Fruit fly (Drosophila melanogaster) whole organism: ENCODE results near the gene CG6023.
A peak's percentile ranks its signal among the peaks of the same experiment; 100 is the strongest.

Experiments
- CG8478 ChIP-seq: fragments of >200 bp; optimal IDR thresholded peaks from 2 replicates; lab custom pipeline; 2018; ENCODE audit warnings: inconsistent platforms
- Dll ChIP-seq: fragments of >200 bp; optimal IDR thresholded peaks from 2 replicates; lab custom pipeline; 2017
- EcR ChIP-seq, 2 experiments: fragments of >200 bp; optimal IDR thresholded peaks; 2 replicates each; lab custom pipeline; 2017; ENCODE audit warnings: missing biosample characterization in 2 of 2, missing genetic modification characterization in 2 of 2, missing genetic modification reagents in 2 of 2
- pan ChIP-seq: fragments of >200 bp; optimal IDR thresholded peaks from 2 replicates; lab custom pipeline; 2017
- psq ChIP-seq: fragments of >200 bp; optimal IDR thresholded peaks from 2 replicates; lab custom pipeline; 2017
- usp ChIP-seq: fragments of >200 bp; optimal IDR thresholded peaks from 2 replicates; lab custom pipeline; 2017; ENCODE audit warnings: missing biosample characterization, missing genetic modification characterization, mixed read lengths

Gene CG6023

DNA sequence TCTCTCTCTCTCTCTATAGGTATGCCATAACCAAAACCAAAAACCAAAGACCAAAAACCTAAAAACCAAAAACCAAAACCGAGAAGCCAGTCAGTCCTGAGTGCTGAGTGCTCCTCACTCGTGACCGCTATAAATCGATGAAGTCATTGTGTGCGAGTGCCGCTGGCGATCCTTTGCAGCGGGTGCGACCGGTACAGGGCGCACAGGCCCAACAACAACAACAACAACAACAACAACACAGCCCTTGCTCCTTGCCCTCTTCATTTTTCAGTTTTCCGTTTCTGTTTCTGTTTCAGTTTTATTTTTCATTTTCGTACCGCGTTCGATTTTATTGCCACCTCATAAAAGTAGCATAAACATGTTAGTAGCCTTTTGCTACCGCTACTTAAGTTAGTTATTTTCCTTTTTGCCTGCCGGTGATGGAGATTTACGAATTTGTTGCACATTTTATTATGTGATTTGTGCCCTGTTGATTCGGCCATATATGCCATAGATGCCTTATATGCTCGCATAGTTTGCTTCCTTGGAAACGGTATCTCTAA lies 20.1 kb downstream of the CG6023 start:
- TF ChIP-seq Dll: no peak
- no peak for TF ChIP-seq CG8478 (lab: Kevin White, UChicago)
- no peak for TF ChIP-seq pan (lab: Kevin White, UChicago)
- no peak for TF ChIP-seq psq (lab: Kevin White, UChicago)
- TF ChIP-seq EcR (GFP tag; optimal IDR thresholded peaks at IDR 0.05; lab: Kevin White, UChicago): no peak
- no peak for TF ChIP-seq usp (GFP tag; lab: Kevin White, UChicago)

DNA sequence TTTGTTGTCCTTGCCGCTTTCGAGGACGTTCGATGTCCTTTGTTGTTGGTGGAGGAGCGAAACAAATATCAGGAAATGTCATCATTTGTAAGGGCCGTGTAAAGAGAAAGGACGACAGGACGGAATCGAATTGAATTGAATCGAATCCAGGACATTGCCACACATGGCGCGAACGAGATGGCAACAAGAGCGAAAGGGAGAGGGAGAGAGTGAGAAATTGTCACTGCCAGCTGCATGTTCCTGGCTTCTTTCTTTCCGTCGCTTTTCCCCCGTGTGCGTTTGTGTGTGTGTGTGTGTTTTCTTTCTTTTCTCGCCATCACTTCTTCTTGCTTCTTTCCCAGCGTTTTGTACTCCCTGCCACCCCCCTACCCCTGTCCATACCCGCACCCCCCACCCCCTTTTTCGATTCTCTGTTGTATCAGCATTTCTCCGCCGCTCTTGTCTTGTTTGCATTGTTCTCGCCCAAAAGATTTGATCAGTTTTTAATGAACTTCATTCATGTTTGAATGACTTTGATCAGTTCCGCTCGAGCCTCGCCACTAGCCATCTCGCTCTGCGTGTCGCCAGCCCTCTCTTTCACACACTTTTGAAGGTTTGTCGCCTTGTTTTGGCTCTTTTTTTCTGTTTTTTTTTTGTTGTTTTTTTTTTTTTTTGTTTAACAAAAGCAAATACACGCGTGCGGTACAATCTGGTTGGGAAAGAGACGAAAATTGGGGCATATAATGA lies 22.9 kb downstream of the CG6023 start:
- TF ChIP-seq psq (lab: Kevin White, UChicago): no peak
- no peak for TF ChIP-seq usp (GFP tag; lab: Kevin White, UChicago)
- TF ChIP-seq Dll: no peak
- TF ChIP-seq CG8478 (lab: Kevin White, UChicago): no peak
- TF ChIP-seq EcR (GFP tag; optimal IDR thresholded peaks at IDR 0.05; lab: Kevin White, UChicago): no peak
- TF ChIP-seq pan (lab: Kevin White, UChicago): no peak

DNA sequence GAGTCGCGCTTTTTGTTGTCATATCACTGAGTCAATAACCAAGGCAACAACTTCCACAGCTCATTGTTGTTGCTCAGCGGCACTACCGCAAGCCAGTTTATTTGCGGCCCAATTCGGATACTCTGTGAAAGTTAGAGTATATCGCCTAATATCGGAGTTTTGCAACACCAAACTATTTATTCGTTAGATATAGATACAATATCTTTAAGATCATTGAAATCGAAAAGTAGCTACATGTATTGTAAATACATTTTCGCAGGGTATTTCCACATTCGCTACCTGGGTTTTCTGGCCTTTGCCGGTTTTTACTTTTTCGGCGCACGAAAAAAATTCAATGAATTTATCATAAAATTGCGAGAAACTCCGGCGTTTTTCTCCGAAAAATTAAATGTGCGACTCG lies 27.0 kb downstream of the CG6023 start:
- TF ChIP-seq EcR (GFP tag; optimal IDR thresholded peaks at IDR 0.05; lab: Kevin White, UChicago) (no peak), CG8478 (lab: Kevin White, UChicago) (no peak), Dll (no peak), usp (GFP tag; lab: Kevin White, UChicago) (no peak), psq (lab: Kevin White, UChicago) (no peak), pan (lab: Kevin White, UChicago) (no peak)

DNA sequence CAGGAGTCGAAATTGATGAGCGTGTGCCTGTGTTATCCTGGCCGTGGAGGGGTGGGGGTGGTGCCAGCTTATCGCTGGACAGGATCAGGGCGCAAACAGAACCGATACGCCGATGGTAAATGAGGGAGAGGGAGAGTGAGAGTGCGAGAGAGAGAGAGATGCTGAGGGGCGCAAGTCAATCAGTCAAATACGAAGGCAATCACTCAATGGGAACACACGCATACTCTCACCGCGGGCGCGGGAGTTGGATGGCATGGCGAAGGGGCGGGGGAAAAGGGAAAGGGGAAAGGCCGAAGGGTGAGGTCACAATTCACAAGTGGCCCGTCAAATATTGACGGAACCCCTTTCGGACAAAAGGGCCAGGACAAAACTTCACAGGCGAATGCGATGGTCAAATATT lies 32.3 kb downstream of the CG6023 start:
- TF ChIP-seq pan (lab: Kevin White, UChicago): no peak
- no peak for TF ChIP-seq usp (GFP tag; lab: Kevin White, UChicago)
- TF ChIP-seq psq (lab: Kevin White, UChicago): no peak
- TF ChIP-seq CG8478 (lab: Kevin White, UChicago): no peak
- no peak for TF ChIP-seq Dll
- TF ChIP-seq EcR (GFP tag; optimal IDR thresholded peaks at IDR 0.05; lab: Kevin White, UChicago): no peak

DNA sequence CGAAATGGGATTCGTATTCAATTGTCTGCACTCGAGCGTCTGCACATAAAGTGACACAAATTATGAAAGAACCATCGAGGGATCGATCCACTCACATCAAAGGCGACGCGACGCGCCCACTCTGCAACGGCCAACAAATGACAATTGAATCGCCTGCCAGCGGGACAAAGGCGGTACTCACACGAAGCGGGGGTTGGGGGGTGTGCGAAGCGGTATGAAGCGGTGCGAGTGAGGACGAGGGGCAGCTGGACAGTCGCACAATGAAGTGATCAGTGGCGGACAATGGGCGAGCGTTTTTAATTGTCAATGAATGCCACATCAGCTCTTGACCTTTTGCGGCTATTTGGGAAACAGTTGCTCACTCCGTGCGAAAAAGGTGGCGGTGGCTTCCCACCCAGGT lies 33.4 kb downstream of the CG6023 start:
- no peak for TF ChIP-seq pan (lab: Kevin White, UChicago)
- no peak for TF ChIP-seq usp (GFP tag; lab: Kevin White, UChicago)
- TF ChIP-seq EcR (GFP tag; optimal IDR thresholded peaks at IDR 0.05; lab: Kevin White, UChicago): no peak
- no peak for TF ChIP-seq CG8478 (lab: Kevin White, UChicago)
- TF ChIP-seq Dll: no peak
- TF ChIP-seq psq (lab: Kevin White, UChicago): no peak

DNA sequence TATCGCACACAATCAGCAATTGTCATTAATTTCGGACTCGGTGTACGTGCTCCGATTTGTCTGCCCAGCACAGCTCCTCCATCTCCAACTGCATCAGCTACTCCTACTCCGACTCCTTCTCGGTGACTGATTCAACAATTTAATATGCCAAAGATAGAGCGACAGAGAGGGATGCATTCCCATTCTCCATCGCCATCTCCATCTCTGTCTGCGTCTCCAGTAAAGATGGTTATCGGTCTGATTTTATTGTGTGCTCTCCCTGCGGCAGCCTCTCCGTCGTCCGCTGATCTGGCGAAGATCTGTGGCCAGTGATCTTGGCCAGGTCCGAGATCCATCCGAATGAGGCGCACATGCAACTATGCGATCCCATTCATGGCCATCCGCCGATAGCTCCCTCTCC lies 35.8 kb downstream of the CG6023 start:
- no peak for TF ChIP-seq usp (GFP tag; lab: Kevin White, UChicago)
- TF ChIP-seq EcR (GFP tag; optimal IDR thresholded peaks at IDR 0.05; lab: Kevin White, UChicago): no peak
- TF ChIP-seq Dll: no peak
- TF ChIP-seq CG8478 (lab: Kevin White, UChicago): no peak
- TF ChIP-seq psq (lab: Kevin White, UChicago): no peak
- no peak for TF ChIP-seq pan (lab: Kevin White, UChicago)

DNA sequence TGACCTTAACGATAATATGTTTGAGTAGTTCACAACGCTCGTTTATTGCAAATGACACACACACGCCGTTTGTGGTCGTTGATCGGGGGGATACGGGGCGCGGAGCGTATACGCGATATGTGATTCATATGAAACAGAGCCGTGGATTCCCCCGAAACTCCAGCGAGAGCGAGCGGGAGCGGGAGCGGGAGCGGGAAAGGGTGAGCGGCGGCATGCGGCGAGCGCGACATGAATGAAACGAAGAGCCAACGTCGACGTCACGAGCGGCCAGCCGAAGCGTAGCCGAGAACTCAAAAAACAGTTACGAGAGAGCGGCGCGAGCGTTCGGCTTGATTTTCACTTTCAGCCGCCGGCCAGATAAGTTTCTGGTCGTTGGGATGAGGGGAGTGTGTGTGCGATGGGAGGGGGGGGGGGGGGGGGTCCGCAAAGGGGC lies 38.6 kb downstream of the CG6023 start:
- TF ChIP-seq Dll: peak; percentile 42
- TF ChIP-seq EcR (GFP tag; optimal IDR thresholded peaks at IDR 0.05; lab: Kevin White, UChicago): peak in 1 of 2 experiments; percentile 8
- TF ChIP-seq psq (lab: Kevin White, UChicago): no peak
- TF ChIP-seq CG8478 (lab: Kevin White, UChicago): no peak

DNA sequence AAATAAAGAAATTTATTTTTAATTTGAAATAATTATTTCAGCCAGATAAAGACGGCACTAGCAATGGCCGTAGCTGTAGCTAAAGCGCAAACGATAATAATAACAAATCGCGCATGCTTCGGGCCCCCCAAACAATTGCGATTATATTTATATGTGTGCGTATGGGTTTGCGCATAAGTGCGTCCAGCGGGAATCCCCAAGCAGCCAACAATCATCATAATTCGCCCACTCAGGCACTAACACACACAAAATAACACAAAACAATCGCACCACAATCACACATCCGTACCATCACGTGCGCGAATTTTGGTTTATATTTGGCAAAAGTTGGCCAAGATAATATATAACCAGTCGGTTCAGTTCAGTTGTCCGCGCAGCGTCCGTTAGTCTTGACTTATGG lies 42.3 kb downstream of the CG6023 start:
- TF ChIP-seq usp (GFP tag; lab: Kevin White, UChicago): no peak
- no peak for TF ChIP-seq CG8478 (lab: Kevin White, UChicago)
- TF ChIP-seq pan (lab: Kevin White, UChicago): no peak
- no peak for TF ChIP-seq psq (lab: Kevin White, UChicago)
- no peak for TF ChIP-seq Dll
- no peak for TF ChIP-seq EcR (GFP tag; optimal IDR thresholded peaks at IDR 0.05; lab: Kevin White, UChicago)

DNA sequence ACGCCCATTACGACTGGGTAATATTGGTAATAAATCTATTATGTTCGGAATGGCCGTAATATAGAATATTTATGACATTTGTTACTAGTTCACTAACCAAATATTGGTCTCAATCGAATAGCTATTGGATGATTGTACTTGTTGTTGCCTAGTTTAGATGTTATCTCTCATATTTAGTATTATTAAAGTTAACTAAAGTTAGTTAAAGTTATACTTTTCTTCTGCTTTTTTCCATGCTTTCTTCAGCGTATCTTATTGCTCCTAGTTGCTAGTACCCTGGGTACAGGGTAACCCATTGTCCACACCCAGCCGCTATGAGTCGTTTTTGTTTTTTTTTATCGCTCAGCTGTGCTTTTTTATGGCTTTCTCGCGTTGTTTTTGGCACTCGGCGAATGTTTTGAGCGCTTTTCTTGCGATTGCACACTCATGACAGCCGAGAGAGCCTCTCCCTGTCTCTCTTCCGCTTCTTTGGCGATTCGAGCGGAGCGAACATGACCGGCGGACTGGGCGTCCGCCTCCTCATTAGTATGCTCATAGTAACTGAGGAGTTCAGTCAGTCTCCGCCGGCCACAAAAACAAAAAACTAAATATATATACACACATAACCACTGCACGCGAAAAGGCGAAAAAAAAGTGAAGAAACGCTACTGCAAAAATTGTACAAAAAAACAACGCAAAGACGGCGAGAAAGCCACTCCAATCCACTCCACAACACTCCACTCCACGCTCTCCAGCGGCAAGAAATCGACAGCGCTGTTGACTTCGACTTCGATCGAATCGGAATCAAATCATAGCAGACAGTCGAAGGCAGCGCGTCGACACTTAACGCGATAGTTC lies 44.3 kb downstream of the CG6023 start, which contains the start of gene upd3:
Gene upd3, plus strand, starts transcription at position 749 of the 837 bp plus-strand sequence.
- TF ChIP-seq usp (GFP tag; lab: Kevin White, UChicago) (no peak), CG8478 (lab: Kevin White, UChicago) (no peak), pan (lab: Kevin White, UChicago) (peak; percentile 59), psq (lab: Kevin White, UChicago) (no peak), Dll (peak; percentile 53), EcR (GFP tag; optimal IDR thresholded peaks at IDR 0.05; lab: Kevin White, UChicago) (no peak)

DNA sequence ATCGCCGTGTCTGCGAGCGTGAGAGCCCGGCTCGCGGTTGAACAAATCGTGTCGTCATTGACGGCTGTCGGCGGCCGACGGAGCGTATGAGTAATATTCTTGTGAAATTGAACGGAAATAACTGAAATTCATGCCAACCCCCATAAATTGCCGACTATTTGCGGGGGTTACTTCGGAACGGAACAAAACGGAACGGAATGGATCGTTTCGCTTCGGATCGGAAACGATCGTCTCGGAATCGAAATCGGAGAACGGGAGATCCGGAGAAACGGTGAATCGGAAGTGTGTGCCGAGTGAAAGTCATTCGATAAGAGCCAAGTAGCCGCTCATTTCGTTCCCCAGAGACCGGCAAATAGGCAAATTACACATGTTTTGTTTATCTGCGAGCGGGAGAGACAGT lies 45.1 kb downstream of the CG6023 start:
- TF ChIP-seq pan (lab: Kevin White, UChicago): no peak
- TF ChIP-seq EcR (GFP tag; optimal IDR thresholded peaks at IDR 0.05; lab: Kevin White, UChicago): no peak
- no peak for TF ChIP-seq usp (GFP tag; lab: Kevin White, UChicago)
- no peak for TF ChIP-seq psq (lab: Kevin White, UChicago)
- no peak for TF ChIP-seq CG8478 (lab: Kevin White, UChicago)
- no peak for TF ChIP-seq Dll
